Worm (Caenorhabditis elegans) whole organism, midembryonic: ENCODE measurements around the gene cyp-25A3.

Source experiments
- T22C8.4 ChIP-seq: fragments of 200-800 bp; sonication (Bioruptor generic); IDR thresholded peaks from 2 replicates; pipeline ENCODE4 v1.3.6; 2022; ENCODE audit warnings: missing genetic modification characterization, missing compliant biosample characterization
- flt-1 ChIP-seq: fragments of 200-800 bp; sonication (Bioruptor generic); IDR thresholded peaks from 2 replicates; pipeline ENCODE4 v1.3.6; 2022; ENCODE audit warnings: missing genetic modification characterization, missing compliant biosample characterization
- ref-1 ChIP-seq: fragments of 200-800 bp; sonication (Bioruptor generic); conservative IDR thresholded peaks from 2 replicates; pipeline ENCODE4 v1.3.6; 2022; ENCODE audit warnings: missing genetic modification reagents, missing genetic modification characterization, missing compliant biosample characterization
- tab-1 ChIP-seq: fragments of 200-800 bp; sonication (Bioruptor generic); IDR thresholded peaks from 2 replicates; pipeline ENCODE4 v1.3.6; 2022; ENCODE audit warnings: missing genetic modification characterization, missing compliant biosample characterization

- TF ChIP-seq flt-1 (GFP tag; lab: Robert Waterston, UW) (no peak), tab-1 (no peak), ref-1 (GFP tag; lab: Robert Waterston, UW) (no peak), T22C8.4 (GFP tag; lab: Robert Waterston, UW) (no peak)
These were observed 20.0 kb downstream of the cyp-25A3 start, which contains the start of gene dpy-27 for ce11 chrIII:3819579-3819978.
